Fruit fly (Drosophila melanogaster): ENCODE data around the gene Nedd8.

Nedd8 gene

dm6 chr2L:18943797-18944174 lies 7.9 kb downstream of the Nedd8 start, which contains the start of gene ssp3:
TSS of gene ssp3 (minus strand) at chr2L:18943960.
- no peak for TF ChIP-seq tgo (GFP tag; IDR thresholded peaks at IDR 0.05)
- peak; percentile 44 for TF ChIP-seq CG14710 (tag; optimal IDR thresholded peaks at IDR 0.05)
- TF ChIP-seq NK7.1 (GFP tag; optimal IDR thresholded peaks at IDR 0.05), result no peak
- peak; percentile 39 for TF ChIP-seq CG12391 (tag; optimal IDR thresholded peaks at IDR 0.05)
- TF ChIP-seq Pdp1 (GFP tag; optimal IDR thresholded peaks at IDR 0.05), result peak in 1 of 2 experiments; percentile 99
- TF ChIP-seq MESR4 (GFP tag; optimal IDR thresholded peaks at IDR 0.05), result peak; percentile 5
- TF ChIP-seq CG10366 (GFP tag; IDR thresholded peaks at IDR 0.05), result no peak
- peak; percentile 96 for TF ChIP-seq CG17186 (GFP tag; optimal IDR thresholded peaks at IDR 0.05)
- TF ChIP-seq CG34224 (GFP tag; IDR thresholded peaks at IDR 0.05; ENCODE audit: partially characterized antibody), result no peak
- peak; percentile 87 for TF ChIP-seq BEAF-32 (GFP tag; optimal IDR thresholded peaks at IDR 0.05)
- TF ChIP-seq phol (tag; optimal IDR thresholded peaks at IDR 0.05), result peak; percentile 13
- TF ChIP-seq CG10267 (tag; optimal IDR thresholded peaks at IDR 0.05), result peak; percentile 37
- no peak for TF ChIP-seq CG13624 (GFP tag; optimal IDR thresholded peaks at IDR 0.05)
- TF ChIP-seq Sin3A (optimal IDR thresholded peaks at IDR 0.05), result peak; percentile 70
- no peak for TF ChIP-seq Dek (tag; optimal IDR thresholded peaks at IDR 0.05)
- TF ChIP-seq CG2875 (GFP tag; optimal IDR thresholded peaks at IDR 0.05), result no peak
- peak; percentile 56 for TF ChIP-seq gfzf (GFP tag; optimal IDR thresholded peaks at IDR 0.05)
- no peak for TF ChIP-seq emc (GFP tag; optimal IDR thresholded peaks at IDR 0.05)
- TF ChIP-seq CG7839 (tag; optimal IDR thresholded peaks at IDR 0.05), result no peak
- peak; percentile 52 for TF ChIP-seq Ets97D (GFP tag; optimal IDR thresholded peaks at IDR 0.05)
- peak; percentile 19 for TF ChIP-seq CG3995 (GFP tag; optimal IDR thresholded peaks at IDR 0.05)
- TF ChIP-seq Ssrp (tag; optimal IDR thresholded peaks at IDR 0.05), result no peak
- peak; percentile 28 for TF ChIP-seq CTCF (GFP tag; optimal IDR thresholded peaks at IDR 0.05)
- TF ChIP-seq CG9932 (GFP tag; IDR thresholded peaks at IDR 0.05), result no peak
- peak; percentile 62 to 92 for TF ChIP-seq crp (GFP tag; optimal IDR thresholded peaks at IDR 0.05)
- no peak for TF ChIP-seq CG4707 (GFP tag; optimal IDR thresholded peaks at IDR 0.05)
- peak; percentile 16 for TF ChIP-seq Myb (GFP tag; optimal IDR thresholded peaks at IDR 0.05)
- TF ChIP-seq Opbp (GFP tag; IDR thresholded peaks at IDR 0.05; ENCODE audit: partially characterized antibody), result no peak
- TF ChIP-seq CG14860 (GFP tag; IDR thresholded peaks at IDR 0.05; ENCODE audit: partially characterized antibody), result no peak
- peak; percentile 73 for TF ChIP-seq sens (GFP tag)
- peak; percentile 81 for TF ChIP-seq Sry-δ (GFP tag; optimal IDR thresholded peaks at IDR 0.05)
- TF ChIP-seq CG30431 (GFP tag; optimal IDR thresholded peaks at IDR 0.05), result no peak
- peak; percentile 54 for TF ChIP-seq stwl (tag; optimal IDR thresholded peaks at IDR 0.05)
- no peak for TF ChIP-seq CG2120 (GFP tag; optimal IDR thresholded peaks at IDR 0.05)
- peak; percentile 8 for TF ChIP-seq trem (tag; optimal IDR thresholded peaks at IDR 0.05)
- TF ChIP-seq CG1024 (GFP tag; IDR thresholded peaks at IDR 0.05), result no peak
- peak; percentile 23 for TF ChIP-seq PHDP (tag; optimal IDR thresholded peaks at IDR 0.05)
- TF ChIP-seq CG2129 (GFP tag; IDR thresholded peaks at IDR 0.05; ENCODE audit: partially characterized antibody), result no peak
- TF ChIP-seq CG4854 (GFP tag; optimal IDR thresholded peaks at IDR 0.05), result no peak
- TF ChIP-seq CG1529 (GFP tag; optimal IDR thresholded peaks at IDR 0.05), result no peak
- peak; percentile 45 for TF ChIP-seq pzg (GFP tag; optimal IDR thresholded peaks at IDR 0.05)
- peak; percentile 26 for TF ChIP-seq CG1603 (tag; optimal IDR thresholded peaks at IDR 0.05)
- peak; percentile 97 for TF ChIP-seq CG2116 (GFP tag; optimal IDR thresholded peaks at IDR 0.05)
- no peak for TF ChIP-seq ind (GFP tag; optimal IDR thresholded peaks at IDR 0.05)

Measured in whole organism, embryonic.